Fruit fly (Drosophila melanogaster) whole organism, prepupa: Measurements from ENCODE around the gene Ets65A.

Source experiments
- Blimp-1 ChIP-seq: fragments of 200-800 bp; sonication (Bioruptor generic); optimal IDR thresholded peaks from 3 replicates; lab custom pipeline; 2017; ENCODE audit warnings: missing biosample characterization, missing genetic modification characterization, mild to moderate bottlenecking, moderate library complexity, missing genetic modification reagents
- CG10631 ChIP-seq: fragments of 200-800 bp; sonication (Bioruptor generic); optimal IDR thresholded peaks from 2 replicates; lab custom pipeline; 2016; ENCODE audit warnings: missing biosample characterization, missing genetic modification characterization
- CG10669 ChIP-seq: fragments of 200-800 bp; sonication (Bioruptor generic); optimal IDR thresholded peaks from 3 replicates; lab custom pipeline; 2018; ENCODE audit warnings: missing biosample characterization, mild to moderate bottlenecking, missing genetic modification characterization, moderate library complexity
- CG11294 ChIP-seq: fragments of 200-800 bp; sonication (Bioruptor generic); IDR thresholded peaks from 2 replicates; pipeline ENCODE4 v1.3.6; 2022; ENCODE audit warnings: missing biosample characterization, missing genetic modification characterization
- CG11762 ChIP-seq: fragments of 200-800 bp; sonication (Bioruptor generic); optimal IDR thresholded peaks from 3 replicates; lab custom pipeline; 2016; ENCODE audit warnings: missing biosample characterization, missing genetic modification characterization; ENCODE audit not compliant: insufficient read depth
- CG11902 ChIP-seq: fragments of 200-800 bp; sonication (Bioruptor generic); optimal IDR thresholded peaks from 3 replicates; lab custom pipeline; 2016; ENCODE audit warnings: missing biosample characterization, missing genetic modification characterization
- CG15336 ChIP-seq: fragments of 200-800 bp; sonication (Bioruptor generic); IDR thresholded peaks from 2 replicates; pipeline ENCODE4 v1.3.6; 2022; ENCODE audit warnings: missing biosample characterization, missing genetic modification characterization
- CG1621 ChIP-seq: fragments of 200-800 bp; sonication (Bioruptor generic); optimal IDR thresholded peaks from 3 replicates; lab custom pipeline; 2018; ENCODE audit warnings: missing biosample characterization, mild to moderate bottlenecking, missing genetic modification characterization
- CG16779 ChIP-seq: fragments of 200-800 bp; sonication (Bioruptor generic); optimal IDR thresholded peaks from 3 replicates; lab custom pipeline; 2017; ENCODE audit warnings: missing biosample characterization, mild to moderate bottlenecking, missing genetic modification characterization
- CG3032 ChIP-seq: fragments of 200-800 bp; optimal IDR thresholded peaks from 2 replicates; lab custom pipeline; 2019; ENCODE audit warnings: missing biosample characterization, mild to moderate bottlenecking, missing genetic modification characterization, moderate library complexity
- CG31627 ChIP-seq: fragments of 200-800 bp; sonication (Bioruptor generic); optimal IDR thresholded peaks from 3 replicates; lab custom pipeline; 2016; ENCODE audit warnings: missing biosample characterization, missing genetic modification characterization
- CG32006 ChIP-seq: fragments of 200-800 bp; sonication (Bioruptor generic); optimal IDR thresholded peaks from 3 replicates; lab custom pipeline; 2017; ENCODE audit warnings: missing biosample characterization, mild to moderate bottlenecking, missing genetic modification characterization
- CG34406 ChIP-seq: fragments of 200-800 bp; sonication (Bioruptor generic); optimal IDR thresholded peaks from 3 replicates; lab custom pipeline; 2016; ENCODE audit warnings: missing biosample characterization, missing genetic modification characterization
- CG3919 ChIP-seq: fragments of 200-800 bp; sonication (Bioruptor generic); optimal IDR thresholded peaks from 3 replicates; lab custom pipeline; 2016; ENCODE audit warnings: missing biosample characterization, missing genetic modification characterization
- CG6276 ChIP-seq: fragments of 200-800 bp; sonication (Bioruptor generic); optimal IDR thresholded peaks from 2 replicates; lab custom pipeline; 2017; ENCODE audit warnings: missing biosample characterization, mild to moderate bottlenecking, missing genetic modification characterization
- CG6792 ChIP-seq: fragments of 200-800 bp; sonication (Bioruptor generic); optimal IDR thresholded peaks from 3 replicates; lab custom pipeline; 2016; ENCODE audit warnings: missing biosample characterization, missing genetic modification characterization
- CG6808 ChIP-seq: fragments of 200-800 bp; sonication (Bioruptor generic); optimal IDR thresholded peaks from 3 replicates; lab custom pipeline; 2017; ENCODE audit warnings: missing biosample characterization, missing genetic modification characterization, mild to moderate bottlenecking, moderate library complexity, missing genetic modification reagents
- CG6854 ChIP-seq: fragments of 200-800 bp; sonication (Bioruptor generic); optimal IDR thresholded peaks from 2 replicates; lab custom pipeline; 2017; ENCODE audit warnings: missing biosample characterization, mild to moderate bottlenecking, missing genetic modification characterization
- CG7368 ChIP-seq: fragments of 200-800 bp; sonication (Bioruptor generic); optimal IDR thresholded peaks from 3 replicates; lab custom pipeline; 2016; ENCODE audit warnings: missing biosample characterization, missing genetic modification characterization
- CG8119 ChIP-seq: fragments of 200-800 bp; sonication (Bioruptor generic); IDR thresholded peaks from 3 replicates; pipeline ENCODE4 v1.3.6; 2022; ENCODE audit warnings: missing biosample characterization, missing genetic modification characterization
- CG8319 ChIP-seq: fragments of 200-800 bp; sonication (Bioruptor generic); optimal IDR thresholded peaks from 3 replicates; lab custom pipeline; 2016; ENCODE audit warnings: missing biosample characterization, missing genetic modification characterization
- CG8632 ChIP-seq: fragments of 200-800 bp; sonication (Bioruptor generic); optimal IDR thresholded peaks from 3 replicates; lab custom pipeline; 2016; ENCODE audit warnings: missing biosample characterization, missing genetic modification characterization
- CG9139 ChIP-seq: fragments of 200-800 bp; sonication (Bioruptor generic); optimal IDR thresholded peaks from 3 replicates; lab custom pipeline; 2017; ENCODE audit warnings: missing biosample characterization, mild to moderate bottlenecking, missing genetic modification characterization
- Eip75B ChIP-seq: fragments of 200-800 bp; sonication (Bioruptor generic); optimal IDR thresholded peaks from 3 replicates; lab custom pipeline; 2016; ENCODE audit warnings: missing biosample characterization, missing genetic modification characterization
- Eip78C ChIP-seq: fragments of 200-800 bp; sonication (Bioruptor generic); peaks from one replicate; lab custom pipeline; 2016; ENCODE audit warnings: missing biosample characterization, missing genetic modification characterization
- Eip93F ChIP-seq: fragments of 200-800 bp; sonication (Bioruptor generic); optimal IDR thresholded peaks from 2 replicates; lab custom pipeline; 2016; ENCODE audit warnings: missing biosample characterization, mild to moderate bottlenecking, missing genetic modification characterization
- Ets21C ChIP-seq: fragments of 200-800 bp; sonication (Bioruptor generic); optimal IDR thresholded peaks from 3 replicates; lab custom pipeline; 2016; ENCODE audit warnings: missing biosample characterization, missing genetic modification characterization
- Ets96B ChIP-seq: fragments of 200-800 bp; optimal IDR thresholded peaks from 2 replicates; lab custom pipeline; 2019; ENCODE audit warnings: missing biosample characterization, mild to moderate bottlenecking, missing genetic modification characterization, moderate library complexity
- Gug ChIP-seq: fragments of 200-800 bp; sonication (Bioruptor generic); IDR thresholded peaks from 2 replicates; pipeline ENCODE4 v1.3.6; 2022; ENCODE audit warnings: missing biosample characterization, missing genetic modification characterization
- Hr4 ChIP-seq: fragments of 200-800 bp; sonication (Bioruptor generic); optimal IDR thresholded peaks from 3 replicates; lab custom pipeline; 2016; ENCODE audit warnings: missing biosample characterization, missing genetic modification characterization
- Met ChIP-seq: fragments of 200-800 bp; sonication (Bioruptor generic); optimal IDR thresholded peaks from 3 replicates; lab custom pipeline; 2016; ENCODE audit warnings: missing biosample characterization, missing genetic modification characterization
- OdsH ChIP-seq: fragments of 200-800 bp; sonication (Bioruptor generic); optimal IDR thresholded peaks from 3 replicates; lab custom pipeline; 2016; ENCODE audit warnings: missing biosample characterization, missing genetic modification characterization
- Smox ChIP-seq: fragments of 200-800 bp; sonication (Bioruptor generic); optimal IDR thresholded peaks from 3 replicates; lab custom pipeline; 2016; ENCODE audit warnings: missing biosample characterization, missing genetic modification characterization
- Sox14 ChIP-seq: fragments of 200-800 bp; sonication (Bioruptor generic); optimal IDR thresholded peaks from 3 replicates; lab custom pipeline; 2016; ENCODE audit warnings: missing biosample characterization, missing genetic modification characterization
- Sox15 ChIP-seq: fragments of 200-800 bp; sonication (Bioruptor generic); optimal IDR thresholded peaks from 3 replicates; lab custom pipeline; 2016; ENCODE audit warnings: missing biosample characterization, missing genetic modification characterization
- achi ChIP-seq: fragments of 200-800 bp; sonication (Bioruptor generic); optimal IDR thresholded peaks from 3 replicates; lab custom pipeline; 2016; ENCODE audit warnings: missing biosample characterization, missing genetic modification characterization
- acj6 ChIP-seq: fragments of 200-800 bp; sonication (Bioruptor generic); optimal IDR thresholded peaks from 3 replicates; lab custom pipeline; 2016; ENCODE audit warnings: missing biosample characterization, missing genetic modification characterization
- cyc ChIP-seq: fragments of 200-800 bp; sonication (Bioruptor generic); optimal IDR thresholded peaks from 3 replicates; lab custom pipeline; 2016; ENCODE audit warnings: missing biosample characterization, missing genetic modification characterization
- dsx ChIP-seq: fragments of 200-800 bp; optimal IDR thresholded peaks from 3 replicates; lab custom pipeline; 2019; ENCODE audit warnings: missing biosample characterization, mild to moderate bottlenecking, missing genetic modification characterization, moderate library complexity; ENCODE audit not compliant: poor library complexity, severe bottlenecking
- fd59A ChIP-seq: fragments of 200-800 bp; sonication (Bioruptor generic); optimal IDR thresholded peaks from 2 replicates; lab custom pipeline; 2017; ENCODE audit warnings: missing biosample characterization, mild to moderate bottlenecking, missing genetic modification characterization, missing genetic modification reagents
- fd85E ChIP-seq: fragments of 200-800 bp; sonication (Bioruptor generic); optimal IDR thresholded peaks from 3 replicates; lab custom pipeline; 2016; ENCODE audit warnings: missing biosample characterization, missing genetic modification characterization
- fkh ChIP-seq: fragments of 200-800 bp; sonication (Bioruptor generic); optimal IDR thresholded peaks from 3 replicates; lab custom pipeline; 2017; ENCODE audit warnings: missing biosample characterization, mild to moderate bottlenecking, missing genetic modification characterization, moderate library complexity
- lz ChIP-seq: fragments of 200-800 bp; sonication (Bioruptor generic); optimal IDR thresholded peaks from 3 replicates; lab custom pipeline; 2016; ENCODE audit warnings: missing biosample characterization, missing genetic modification characterization
- salr ChIP-seq, 2 experiments: fragments of 200-800 bp; sonication (Bioruptor generic); optimal IDR thresholded peaks; 3 replicates each; lab custom pipeline; 2016 to 2018; ENCODE audit warnings: missing biosample characterization in 2 of 2, missing genetic modification characterization in 2 of 2, mild to moderate bottlenecking in 1 of 2
- ss ChIP-seq, 2 experiments: fragments of 200-800 bp; sonication (Bioruptor generic); optimal IDR thresholded peaks; 2 replicates in 1 of 2; 3 replicates in 1 of 2; lab custom pipeline; 2017 to 2018; ENCODE audit warnings: mild to moderate bottlenecking in 2 of 2, missing biosample characterization in 2 of 2, missing genetic modification characterization in 2 of 2, moderate library complexity in 1 of 2
- svp ChIP-seq: fragments of 200-800 bp; sonication (Bioruptor generic); peaks from one replicate; lab custom pipeline; 2016; ENCODE audit warnings: missing biosample characterization, missing genetic modification characterization
- topi ChIP-seq: fragments of 200-800 bp; sonication (Bioruptor generic); optimal IDR thresholded peaks from 3 replicates; lab custom pipeline; 2016; ENCODE audit warnings: missing biosample characterization, missing genetic modification characterization
- vri ChIP-seq: fragments of 200-800 bp; sonication (Bioruptor generic); optimal IDR thresholded peaks from 3 replicates; lab custom pipeline; 2016; ENCODE audit warnings: missing biosample characterization, mild to moderate bottlenecking, missing genetic modification characterization

Ets65A gene

DNA sequence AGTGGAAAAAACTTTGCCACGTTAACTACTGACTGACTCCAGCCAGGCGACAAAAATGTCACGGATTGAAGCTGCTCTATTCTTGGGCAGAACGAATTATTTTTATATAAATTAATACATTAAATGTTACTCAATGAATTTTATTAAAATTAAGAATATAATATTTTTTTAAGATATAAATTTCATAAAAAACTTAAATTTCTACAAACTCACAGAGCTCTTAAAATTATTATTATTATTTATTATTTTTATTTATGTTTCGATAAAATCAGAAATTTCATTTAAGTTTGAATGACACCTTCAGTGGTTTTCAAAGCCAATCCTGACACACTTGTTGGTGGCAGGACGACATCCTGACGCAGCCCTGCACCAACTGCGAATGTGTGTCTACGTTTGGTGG lies 12.3 kb upstream of the Ets65A start (continued):
- TF ChIP-seq CG10631 (peak; percentile 69), CG8319 (GFP tag; lab: Kevin White, UChicago) (no peak), Blimp-1 (GFP tag; lab: Kevin White, UChicago) (no peak), fd85E (GFP tag; lab: Kevin White, UChicago) (no peak), CG3919 (peak; percentile 41), salr (GFP tag; optimal IDR thresholded peaks at IDR 0.05; lab: Kevin White, UChicago) (peak in 1 of 2 experiments; percentile 73), CG11762 (peak; percentile 16), Ets96B (tag; lab: Kevin White, UChicago) (peak; percentile 64), CG7368 (GFP tag; lab: Kevin White, UChicago) (no peak), svp (GFP tag; lab: Kevin White, UChicago) (peak; percentile 65), vri (peak; percentile 1), CG32006 (GFP tag; lab: Kevin White, UChicago) (peak; percentile 83), CG34406 (peak; percentile 68), Ets21C (GFP tag; lab: Kevin White, UChicago) (no peak), Eip78C (GFP tag; lab: Kevin White, UChicago) (peak; percentile 90)

dm6 chr3L:6085988-6086387 lies 11.4 kb upstream of the Ets65A start:
- TF ChIP-seq CG11902 (GFP tag; lab: Kevin White, UChicago) (no peak), CG6276 (GFP tag; lab: Kevin White, UChicago) (no peak), Met (peak; percentile 20), Ets21C (GFP tag; lab: Kevin White, UChicago) (no peak), topi (GFP tag; lab: Kevin White, UChicago) (no peak), OdsH (peak; percentile 37), CG11762 (no peak), ss (GFP tag; optimal IDR thresholded peaks at IDR 0.05; lab: Kevin White, UChicago) (no peak), CG6792 (GFP tag; lab: Kevin White, UChicago) (no peak), fd59A (GFP tag; lab: Kevin White, UChicago) (no peak), CG10669 (GFP tag; lab: Kevin White, UChicago) (no peak), CG6854 (no peak), CG31627 (GFP tag; lab: Kevin White, UChicago) (no peak), cyc (GFP tag; lab: Kevin White, UChicago) (no peak), Gug (GFP tag; lab: Robert Waterston, UW) (no peak), Sox14 (GFP tag; lab: Kevin White, UChicago) (no peak), CG10631 (peak; percentile 36), Eip93F (no peak), CG16779 (no peak), CG8632 (GFP tag; lab: Kevin White, UChicago) (no peak), CG7368 (GFP tag; lab: Kevin White, UChicago) (no peak), Blimp-1 (GFP tag; lab: Kevin White, UChicago) (no peak), CG11294 (GFP tag; lab: Robert Waterston, UW) (no peak), dsx (GFP tag; lab: Kevin White, UChicago) (no peak), CG8119 (0 out of 3 replicates have a peak, but pooled peaks have one; percentile 26), CG34406 (no peak), CG8319 (GFP tag; lab: Kevin White, UChicago) (no peak), CG15336 (peak; percentile 48), CG9139 (GFP tag; lab: Kevin White, UChicago) (no peak), CG1621 (tag; lab: Kevin White, UChicago) (no peak), vri (no peak), fkh (GFP tag; lab: Kevin White, UChicago) (no peak), Sox15 (no peak), Eip78C (GFP tag; lab: Kevin White, UChicago) (peak; percentile 49), CG32006 (GFP tag; lab: Kevin White, UChicago) (peak; percentile 58), svp (GFP tag; lab: Kevin White, UChicago) (no peak), Smox (GFP tag; lab: Kevin White, UChicago) (no peak), CG3032 (tag; lab: Kevin White, UChicago) (no peak), Hr4 (peak; percentile 41), achi (peak; percentile 23), Ets96B (tag; lab: Kevin White, UChicago) (no peak), lz (GFP tag; lab: Kevin White, UChicago) (no peak), Eip75B (GFP tag; lab: Kevin White, UChicago) (no peak), CG6808 (GFP tag; lab: Kevin White, UChicago) (no peak), CG3919 (no peak), acj6 (GFP tag; lab: Kevin White, UChicago) (peak; percentile 40)
